Worm (Caenorhabditis elegans) whole organism, young adult: ENCODE data around the gene rab-6.1.

Source experiments
- B0019.2 ChIP-seq: fragments of 200-800 bp; sonication (Bioruptor generic); conservative IDR thresholded peaks from 2 replicates; pipeline ENCODE4 v1.3.6; 2022; ENCODE audit warnings: missing genetic modification reagents, missing genetic modification characterization, missing compliant biosample characterization
- B0035.1 ChIP-seq: sonication (generic microtip); optimal IDR thresholded peaks from 2 replicates; lab custom pipeline; 2016; ENCODE audit warnings: missing genetic modification characterization, mild to moderate bottlenecking, missing compliant biosample characterization, missing genotype, missing genetic modification reagents
- C06A6.2 ChIP-seq: fragments of 200-800 bp; sonication (Bioruptor generic); conservative IDR thresholded peaks from 2 replicates; pipeline ENCODE4 v1.3.6; 2022; ENCODE audit warnings: missing genetic modification characterization, missing compliant biosample characterization
- F22D6.2 ChIP-seq: sonication (generic microtip); optimal IDR thresholded peaks from 2 replicates; lab custom pipeline; 2016; ENCODE audit warnings: mild to moderate bottlenecking, missing genetic modification characterization, missing compliant biosample characterization
- F23B12.7 ChIP-seq: sonication (generic microtip); optimal IDR thresholded peaks from 2 replicates; lab custom pipeline; 2017; ENCODE audit warnings: missing genetic modification characterization, mild to moderate bottlenecking, missing compliant biosample characterization, antibody characterized with exemption, moderate library complexity; ENCODE audit not compliant: insufficient read depth
- F37B4.10 ChIP-seq: fragments of 200-800 bp; sonication (Bioruptor generic); IDR thresholded peaks from 2 replicates; pipeline ENCODE4 v1.3.6; 2022; ENCODE audit warnings: missing genetic modification characterization, missing compliant biosample characterization
- F57C9.4 ChIP-seq: sonication (generic microtip); optimal IDR thresholded peaks from 2 replicates; lab custom pipeline; 2017; ENCODE audit warnings: mild to moderate bottlenecking, missing genetic modification characterization, missing compliant biosample characterization
- T26A5.8 ChIP-seq: sonication (generic microtip); optimal IDR thresholded peaks from 2 replicates; lab custom pipeline; 2016; ENCODE audit warnings: missing genetic modification characterization, missing compliant biosample characterization
- Y53F4B.3 ChIP-seq: fragments of 200-800 bp; sonication (Bioruptor generic); IDR thresholded peaks from 2 replicates; pipeline ENCODE4 v1.3.6; 2022; ENCODE audit warnings: missing genetic modification reagents, missing genetic modification characterization, missing compliant biosample characterization
- Y53G8AR.9 ChIP-seq: fragments of 200-800 bp; sonication (Bioruptor generic); conservative IDR thresholded peaks from 2 replicates; pipeline ENCODE4 v1.3.6; 2022; ENCODE audit warnings: missing genetic modification reagents, missing genetic modification characterization, missing compliant biosample characterization
- Y56A3A.18 ChIP-seq: fragments of 200-800 bp; sonication (Bioruptor generic); IDR thresholded peaks from 2 replicates; pipeline ENCODE4 v1.3.6; 2022; ENCODE audit warnings: missing genetic modification reagents, missing genetic modification characterization, missing compliant biosample characterization
- atf-7 ChIP-seq: sonication (generic microtip); optimal IDR thresholded peaks from 2 replicates; lab custom pipeline; 2017; ENCODE audit warnings: mild to moderate bottlenecking, missing genetic modification characterization, missing compliant biosample characterization
- athp-1 ChIP-seq: sonication (generic microtip); optimal IDR thresholded peaks from 2 replicates; lab custom pipeline; 2017; ENCODE audit warnings: mild to moderate bottlenecking, missing genetic modification characterization, missing compliant biosample characterization
- attf-6 ChIP-seq: fragments of 200-800 bp; sonication (Bioruptor generic); IDR thresholded peaks from 2 replicates; pipeline ENCODE4 v1.3.6; 2022; ENCODE audit warnings: missing genetic modification reagents, missing genetic modification characterization, missing compliant biosample characterization
- ceh-27 ChIP-seq: fragments of 200-800 bp; sonication (Bioruptor generic); optimal IDR thresholded peaks from 2 replicates; lab custom pipeline; 2018; ENCODE audit warnings: mild to moderate bottlenecking, missing genetic modification characterization, moderate library complexity, missing compliant biosample characterization
- ceh-79 ChIP-seq: sonication (generic microtip); optimal IDR thresholded peaks from 2 replicates; lab custom pipeline; 2017; ENCODE audit warnings: mild to moderate bottlenecking, missing genetic modification characterization, missing compliant biosample characterization
- dpl-1 ChIP-seq: fragments of 150-350 bp; optimal IDR thresholded peaks from 2 replicates; lab custom pipeline; 2014; ENCODE audit warnings: missing biosample characterization, missing genetic modification reagents, missing genetic modification characterization
- efl-1 ChIP-seq: fragments of 150-350 bp; optimal IDR thresholded peaks from 2 replicates; lab custom pipeline; 2014; ENCODE audit warnings: missing biosample characterization, missing genetic modification reagents, missing genetic modification characterization
- egl-18 ChIP-seq: fragments of 200-800 bp; sonication (Bioruptor generic); IDR thresholded peaks from 2 replicates; pipeline ENCODE4 v1.3.6; 2022; ENCODE audit warnings: missing genetic modification reagents, missing genetic modification characterization, missing compliant biosample characterization
- egrh-3 ChIP-seq: fragments of 200-800 bp; sonication (Bioruptor generic); IDR thresholded peaks from 2 replicates; pipeline ENCODE4 v1.3.6; 2022; ENCODE audit warnings: missing genetic modification reagents, missing genetic modification characterization, missing compliant biosample characterization
- ekl-4 ChIP-seq: fragments of 200-800 bp; sonication (Bioruptor generic); IDR thresholded peaks from 2 replicates; pipeline ENCODE4 v1.3.6; 2022; ENCODE audit warnings: missing genetic modification reagents, missing genetic modification characterization, missing compliant biosample characterization
- ets-4 ChIP-seq: fragments of 200-800 bp; sonication (Bioruptor generic); optimal IDR thresholded peaks from 2 replicates; lab custom pipeline; 2018; ENCODE audit warnings: mild to moderate bottlenecking, missing genetic modification characterization, missing compliant biosample characterization
- hlh-26 ChIP-seq: fragments of 200-800 bp; sonication (Bioruptor generic); conservative IDR thresholded peaks from 2 replicates; pipeline ENCODE4 v1.3.6; 2022; ENCODE audit warnings: missing genetic modification reagents, missing genetic modification characterization, missing compliant biosample characterization
- hmg-20 ChIP-seq: fragments of 200-800 bp; sonication (Bioruptor generic); IDR thresholded peaks from 2 replicates; pipeline ENCODE4 v1.3.6; 2022; ENCODE audit warnings: missing genetic modification reagents, missing genetic modification characterization, missing compliant biosample characterization
- hsf-1 ChIP-seq: fragments of 200-800 bp; sonication (Bioruptor generic); IDR thresholded peaks from 2 replicates; pipeline ENCODE4 v1.3.6; 2022; ENCODE audit warnings: missing genetic modification reagents, missing genetic modification characterization, missing compliant biosample characterization
- let-607 ChIP-seq, 2 experiments: fragments of 200-800 bp in 1 of 2; sonication (Bioruptor generic) in 1 of 2; sonication (generic microtip) in 1 of 2; optimal IDR thresholded peaks; 2 replicates each; lab custom pipeline; 2016 to 2018; ENCODE audit warnings: mild to moderate bottlenecking in 2 of 2, missing compliant biosample characterization in 2 of 2, missing genetic modification characterization in 2 of 2, moderate library complexity in 2 of 2, missing genotype in 1 of 2
- lsl-1 ChIP-seq: fragments of 200-800 bp; sonication (Bioruptor generic); optimal IDR thresholded peaks from 2 replicates; lab custom pipeline; 2018; ENCODE audit warnings: mild to moderate bottlenecking, missing genetic modification characterization, moderate library complexity, missing compliant biosample characterization
- lsy-27 ChIP-seq: sonication (generic microtip); optimal IDR thresholded peaks from 2 replicates; lab custom pipeline; 2017; ENCODE audit warnings: missing genetic modification characterization, mild to moderate bottlenecking, missing compliant biosample characterization, antibody characterized with exemption, missing genotype, borderline replicate concordance; ENCODE audit not compliant: insufficient read depth
- madf-3 ChIP-seq: fragments of 200-800 bp; sonication (Bioruptor generic); IDR thresholded peaks from 2 replicates; pipeline ENCODE4 v1.3.6; 2022; ENCODE audit warnings: missing genetic modification reagents, missing genetic modification characterization, missing compliant biosample characterization
- mcd-1 ChIP-seq: fragments of 200-800 bp; sonication (Bioruptor generic); IDR thresholded peaks from 2 replicates; pipeline ENCODE4 v1.3.6; 2022; ENCODE audit warnings: missing genetic modification reagents, missing genetic modification characterization, missing compliant biosample characterization
- nhr-120 ChIP-seq: fragments of 200-800 bp; sonication (Bioruptor generic); IDR thresholded peaks from 2 replicates; pipeline ENCODE4 v1.3.6; 2022; ENCODE audit warnings: missing genetic modification characterization, missing compliant biosample characterization
- nhr-80 ChIP-seq: sonication (generic microtip); optimal IDR thresholded peaks from 2 replicates; lab custom pipeline; 2016; ENCODE audit warnings: missing genetic modification characterization, missing compliant biosample characterization
- nhr-90 ChIP-seq: sonication (generic microtip); optimal IDR thresholded peaks from 2 replicates; lab custom pipeline; 2016; ENCODE audit warnings: missing genotype, mild to moderate bottlenecking, missing genetic modification characterization, missing compliant biosample characterization
- pha-4 ChIP-seq: fragments of 150-350 bp; sonication (generic microtip); optimal IDR thresholded peaks from 2 replicates; lab custom pipeline; 2014; ENCODE audit warnings: missing biosample characterization, missing genetic modification reagents, missing genetic modification characterization
- repo-1 ChIP-seq: sonication (generic microtip); optimal IDR thresholded peaks from 2 replicates; lab custom pipeline; 2017; ENCODE audit warnings: mild to moderate bottlenecking, missing genetic modification characterization, missing compliant biosample characterization
- snpc-1.1 ChIP-seq: sonication (generic microtip); optimal IDR thresholded peaks from 2 replicates; lab custom pipeline; 2017; ENCODE audit warnings: missing genetic modification characterization, mild to moderate bottlenecking, missing compliant biosample characterization, antibody characterized with exemption, moderate library complexity, missing genotype, missing genetic modification reagents; ENCODE audit not compliant: insufficient read depth
- snpc-3.4 ChIP-seq: sonication (generic microtip); optimal IDR thresholded peaks from 2 replicates; lab custom pipeline; 2017; ENCODE audit warnings: missing genetic modification characterization, mild to moderate bottlenecking, missing compliant biosample characterization, antibody characterized with exemption, moderate library complexity, missing genotype, missing genetic modification reagents
- snpc-4 ChIP-seq, 5 experiments: fragments of 150-350 bp in 1 of 5; sonication (generic microtip) in 4 of 5; optimal IDR thresholded peaks; 2 replicates each; lab custom pipeline; 2014 to 2018; ENCODE audit warnings: missing genetic modification characterization in 5 of 5, missing biosample characterization in 3 of 5, antibody characterized with exemption in 2 of 5, mild to moderate bottlenecking in 2 of 5, missing compliant biosample characterization in 2 of 5, missing genotype in 2 of 5, moderate library complexity in 2 of 5, missing genetic modification reagents in 1 of 5
- unc-130 ChIP-seq: sonication (generic microtip); optimal IDR thresholded peaks from 2 replicates; lab custom pipeline; 2016; ENCODE audit warnings: missing genetic modification reagents, missing genetic modification characterization, missing compliant biosample characterization
- unc-62 ChIP-seq: fragments of 150-350 bp; optimal IDR thresholded peaks from 2 replicates; lab custom pipeline; 2014; ENCODE audit warnings: missing biosample characterization, missing genetic modification reagents, missing genetic modification characterization
- xnd-1 ChIP-seq: sonication (generic microtip); optimal IDR thresholded peaks from 2 replicates; lab custom pipeline; 2016; ENCODE audit warnings: missing genotype, missing genetic modification reagents, missing genetic modification characterization, missing compliant biosample characterization
- ztf-22 ChIP-seq: fragments of 200-800 bp; sonication (Bioruptor generic); optimal IDR thresholded peaks from 2 replicates; lab custom pipeline; 2018; ENCODE audit warnings: mild to moderate bottlenecking, missing genetic modification characterization, moderate library complexity, missing compliant biosample characterization
- ztf-25 ChIP-seq: fragments of 200-800 bp; sonication (Bioruptor generic); IDR thresholded peaks from 2 replicates; pipeline ENCODE4 v1.3.6; 2022; ENCODE audit warnings: missing genetic modification reagents, missing genetic modification characterization, missing compliant biosample characterization
- ztf-28 ChIP-seq: fragments of 200-800 bp; sonication (Bioruptor generic); IDR thresholded peaks from 2 replicates; pipeline ENCODE4 v1.3.6; 2022; ENCODE audit warnings: missing genetic modification reagents, missing genetic modification characterization, missing compliant biosample characterization
- ztf-6 ChIP-seq: fragments of 200-800 bp; sonication (Bioruptor generic); IDR thresholded peaks from 2 replicates; pipeline ENCODE4 v1.3.6; 2022; ENCODE audit warnings: missing genetic modification reagents, missing genetic modification characterization, missing compliant biosample characterization

Gene rab-6.1

ce11 chrIII:8973163-8973562, 32.6 kb downstream of the rab-6.1 start:
- TF ChIP-seq ztf-28 (GFP tag; lab: Robert Waterston, UW): no peak
- TF ChIP-seq ceh-27 (GFP tag; lab: Kevin White, UChicago): peak; percentile 55

- peak; percentile 36 for TF ChIP-seq snpc-3.4 (tag; lab: Kevin White, UChicago)
- TF ChIP-seq hlh-26 (GFP tag; lab: Robert Waterston, UW): no peak
- TF ChIP-seq lsy-27 (tag; lab: Kevin White, UChicago): no peak
- no peak for TF ChIP-seq hsf-1 (GFP tag; lab: Robert Waterston, UW)
- TF ChIP-seq F22D6.2 (tag; lab: Kevin White, UChicago): no peak
- TF ChIP-seq Y53F4B.3: no peak
- no peak for TF ChIP-seq atf-7 (tag; lab: Kevin White, UChicago)
- no peak for TF ChIP-seq ets-4 (GFP tag; lab: Kevin White, UChicago)
- TF ChIP-seq lsl-1 (GFP tag; lab: Kevin White, UChicago): peak; percentile 50
- TF ChIP-seq Y56A3A.18: no peak
- peak; percentile 0 for TF ChIP-seq snpc-4 (GFP tag; optimal IDR thresholded peaks at IDR 0.05; lab: Kevin White, UChicago)
- peak in 3 of 4 experiments; percentile 12 to 61 (median 20) for TF ChIP-seq snpc-4 (tag; optimal IDR thresholded peaks at IDR 0.05; lab: Kevin White, UChicago)
- no peak for TF ChIP-seq nhr-90 (tag; lab: Kevin White, UChicago)
- TF ChIP-seq repo-1 (tag; lab: Kevin White, UChicago): no peak
- TF ChIP-seq F57C9.4 (tag; lab: Kevin White, UChicago): no peak
- TF ChIP-seq mcd-1 (GFP tag; lab: Robert Waterston, UW): peak; percentile 42
- no peak for TF ChIP-seq ztf-6 (GFP tag; lab: Robert Waterston, UW)
- TF ChIP-seq Y53G8AR.9: no peak
- no peak for TF ChIP-seq ztf-22 (GFP tag; lab: Kevin White, UChicago)
- no peak for TF ChIP-seq B0019.2 (GFP tag; lab: Robert Waterston, UW)
- TF ChIP-seq let-607 (tag; optimal IDR thresholded peaks at IDR 0.05; lab: Kevin White, UChicago): peak in 1 of 2 experiments; percentile 30
- no peak for TF ChIP-seq xnd-1 (tag; lab: Kevin White, UChicago)
- no peak for TF ChIP-seq pha-4 (tag; lab: Kevin White, UChicago)
- peak; percentile 33 for TF ChIP-seq dpl-1 (GFP tag; lab: Kevin White, UChicago)
- no peak for TF ChIP-seq ztf-25 (GFP tag; lab: Robert Waterston, UW)
- TF ChIP-seq egrh-3 (GFP tag; lab: Robert Waterston, UW): no peak
- no peak for TF ChIP-seq F37B4.10 (GFP tag; lab: Robert Waterston, UW)
- TF ChIP-seq unc-62 (GFP tag; lab: Kevin White, UChicago): no peak
- no peak for TF ChIP-seq ceh-79 (tag; lab: Kevin White, UChicago)
- no peak for TF ChIP-seq snpc-1.1
- no peak for TF ChIP-seq T26A5.8 (tag; lab: Kevin White, UChicago)
- no peak for TF ChIP-seq hmg-20 (GFP tag; lab: Robert Waterston, UW)
- TF ChIP-seq F23B12.7 (tag; lab: Kevin White, UChicago): peak; percentile 30
- no peak for TF ChIP-seq nhr-120 (GFP tag; lab: Robert Waterston, UW)
- no peak for TF ChIP-seq unc-130
- no peak for TF ChIP-seq B0035.1
- no peak for TF ChIP-seq ekl-4 (GFP tag; lab: Robert Waterston, UW)
- TF ChIP-seq egl-18: no peak
- peak; percentile 3 for TF ChIP-seq efl-1 (GFP tag; lab: Kevin White, UChicago)
- no peak for TF ChIP-seq madf-3 (GFP tag; lab: Robert Waterston, UW)
- no peak for TF ChIP-seq C06A6.2 (GFP tag; lab: Robert Waterston, UW)
- TF ChIP-seq athp-1 (tag; lab: Kevin White, UChicago): no peak
- TF ChIP-seq nhr-80: peak; percentile 29
- no peak for TF ChIP-seq attf-6 (GFP tag; lab: Robert Waterston, UW)
These were observed 34.3 kb downstream of the rab-6.1 start, which contains the start of the genes eif-3.D and R08D7.4 for ce11 chrIII:8971255-8972020. eif-3.D (minus strand) TSS chrIII:8971578. R08D7.4 (plus strand) TSS chrIII:8971892.
